Fruit fly (Drosophila melanogaster) whole organism: ENCODE data around the gene CG42822.

Experiments used
- CG8478 ChIP-seq: fragments of >200 bp; optimal IDR thresholded peaks from 2 replicates; lab custom pipeline; 2018; ENCODE audit warnings: inconsistent platforms
- Dll ChIP-seq: fragments of >200 bp; optimal IDR thresholded peaks from 2 replicates; lab custom pipeline; 2017
- EcR ChIP-seq, 2 experiments: fragments of >200 bp; optimal IDR thresholded peaks; 2 replicates each; lab custom pipeline; 2017; ENCODE audit warnings: missing biosample characterization in 2 of 2, missing genetic modification characterization in 2 of 2, missing genetic modification reagents in 2 of 2
- pan ChIP-seq: fragments of >200 bp; optimal IDR thresholded peaks from 2 replicates; lab custom pipeline; 2017
- psq ChIP-seq: fragments of >200 bp; optimal IDR thresholded peaks from 2 replicates; lab custom pipeline; 2017
- usp ChIP-seq: fragments of >200 bp; optimal IDR thresholded peaks from 2 replicates; lab custom pipeline; 2017; ENCODE audit warnings: missing biosample characterization, missing genetic modification characterization, mixed read lengths

CG42822 gene

DNA sequence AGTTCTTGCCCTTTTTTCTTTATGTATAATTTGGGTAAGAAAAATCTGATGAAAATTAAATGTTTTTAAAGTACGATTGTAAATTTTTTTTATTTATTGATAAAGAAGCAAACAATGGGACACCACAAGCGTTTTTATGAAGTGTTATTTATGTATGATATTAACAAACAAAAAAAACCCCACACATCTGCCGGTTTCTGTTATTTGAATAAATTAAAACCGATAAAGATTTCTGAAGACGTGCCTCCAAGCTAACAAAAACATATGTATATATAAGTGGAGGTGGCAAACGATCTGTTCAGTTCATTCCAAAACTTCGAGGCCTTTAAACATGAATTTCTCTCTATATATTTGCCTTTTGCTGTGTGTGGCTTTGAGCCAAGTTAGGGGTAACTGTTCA, at the start of gene CG42822:
CG42822 (plus strand) TSS at position 301 of the 400 bp plus-strand sequence.
- no peak for TF ChIP-seq CG8478
- no peak for TF ChIP-seq usp (GFP tag; lab: Kevin White, UChicago)

DNA sequence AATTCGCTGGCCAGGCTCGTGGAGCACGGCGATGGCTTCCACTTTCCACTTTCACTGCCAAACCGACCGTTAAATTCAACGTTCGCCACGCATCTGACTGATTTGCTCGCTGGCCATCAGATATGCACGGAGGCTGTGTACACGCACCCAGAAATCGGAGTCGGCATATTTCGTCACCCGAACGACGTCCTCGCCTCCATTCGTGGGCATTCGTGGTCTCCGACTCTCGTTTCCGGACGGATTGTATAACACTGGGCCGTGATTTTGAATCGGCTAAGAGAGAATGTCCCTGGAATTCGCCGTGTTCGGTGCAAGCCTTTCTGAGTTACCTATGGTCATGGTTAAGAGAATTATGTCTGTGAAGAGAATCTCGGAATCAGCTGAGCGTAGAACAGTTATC, 47.7 kb upstream of the CG42822 start, which contains the start of gene beat-IIa:
beat-IIa (minus strand) TSS at position 97 of the 400 bp plus-strand sequence.
- TF ChIP-seq Dll (lab: Kevin White, UChicago) = no peak
- no peak for TF ChIP-seq usp (GFP tag; lab: Kevin White, UChicago)
- TF ChIP-seq CG8478 = no peak
- no peak for TF ChIP-seq pan
- TF ChIP-seq EcR (GFP tag; optimal IDR thresholded peaks at IDR 0.05; lab: Kevin White, UChicago) = no peak
- no peak for TF ChIP-seq psq (lab: Kevin White, UChicago)

DNA sequence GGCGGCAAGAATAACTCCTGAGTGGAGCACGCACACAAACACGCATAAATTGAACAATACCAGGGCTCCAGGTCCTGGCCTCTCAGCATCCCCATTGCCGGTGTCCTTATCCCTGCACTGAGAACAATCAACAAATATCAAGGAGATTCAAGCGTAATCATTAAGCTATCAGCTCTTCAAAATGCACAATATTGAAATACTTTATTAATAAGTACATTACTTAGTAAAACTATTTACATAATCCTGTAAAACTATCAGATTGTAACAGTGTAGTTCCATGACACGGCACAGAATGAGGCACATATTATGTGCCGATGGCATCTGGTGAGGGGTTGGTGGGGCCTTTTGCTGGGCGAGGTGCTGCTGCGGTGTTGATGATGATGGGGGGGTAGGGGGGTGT, 42.6 kb upstream of the CG42822 start:
- no peak for TF ChIP-seq Dll (lab: Kevin White, UChicago)
- TF ChIP-seq CG8478 = no peak
- no peak for TF ChIP-seq EcR (GFP tag; optimal IDR thresholded peaks at IDR 0.05; lab: Kevin White, UChicago)
- no peak for TF ChIP-seq usp (GFP tag; lab: Kevin White, UChicago)
- no peak for TF ChIP-seq psq (lab: Kevin White, UChicago)
- TF ChIP-seq pan = no peak

DNA sequence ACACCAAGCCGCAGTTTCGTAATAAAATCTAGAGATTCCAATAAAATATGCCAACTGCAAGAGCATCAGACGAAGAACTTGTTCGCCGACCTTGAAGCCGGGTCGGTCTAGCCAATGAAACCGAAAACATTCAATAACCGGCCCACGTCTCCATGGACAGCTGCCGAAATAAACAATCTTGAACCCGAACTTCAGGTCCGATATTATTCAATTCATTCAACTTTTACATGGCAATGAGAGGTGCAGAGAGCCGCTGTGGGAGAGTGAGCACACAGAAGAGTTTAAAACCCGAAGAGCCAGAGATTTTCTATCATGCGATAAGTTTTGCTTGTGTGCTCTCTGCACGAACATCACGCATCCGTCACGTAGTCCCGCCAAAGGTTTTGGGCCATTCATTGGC, 36.2 kb upstream of the CG42822 start:
- TF ChIP-seq psq (lab: Kevin White, UChicago) (no peak), EcR (GFP tag; optimal IDR thresholded peaks at IDR 0.05; lab: Kevin White, UChicago) (peak in 1 of 2 experiments; percentile 38), pan (no peak)

DNA sequence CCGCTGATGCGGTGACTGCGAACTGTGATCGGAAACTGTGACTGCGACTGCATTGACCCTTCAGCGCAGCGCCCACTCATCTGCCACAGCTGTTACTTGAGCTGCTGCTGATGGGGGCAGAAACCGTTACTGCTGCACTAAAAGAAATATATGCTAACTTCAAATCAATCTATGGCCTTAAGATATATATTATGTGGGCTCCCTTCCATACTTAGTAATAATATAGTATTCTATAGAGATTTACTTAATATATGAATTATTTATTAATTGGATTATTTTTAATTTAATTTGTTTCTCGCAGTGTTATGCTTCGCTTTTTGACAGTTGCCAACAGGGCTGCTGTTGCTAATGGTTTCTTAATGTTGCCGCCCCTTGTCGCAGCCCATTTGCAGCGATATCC, 34.6 kb upstream of the CG42822 start:
- no peak for TF ChIP-seq Dll (lab: Kevin White, UChicago)
- TF ChIP-seq CG8478 = no peak
- TF ChIP-seq psq (lab: Kevin White, UChicago) = no peak
- TF ChIP-seq EcR (GFP tag; optimal IDR thresholded peaks at IDR 0.05; lab: Kevin White, UChicago) = no peak
- TF ChIP-seq pan = no peak
- TF ChIP-seq usp (GFP tag; lab: Kevin White, UChicago) = no peak

DNA sequence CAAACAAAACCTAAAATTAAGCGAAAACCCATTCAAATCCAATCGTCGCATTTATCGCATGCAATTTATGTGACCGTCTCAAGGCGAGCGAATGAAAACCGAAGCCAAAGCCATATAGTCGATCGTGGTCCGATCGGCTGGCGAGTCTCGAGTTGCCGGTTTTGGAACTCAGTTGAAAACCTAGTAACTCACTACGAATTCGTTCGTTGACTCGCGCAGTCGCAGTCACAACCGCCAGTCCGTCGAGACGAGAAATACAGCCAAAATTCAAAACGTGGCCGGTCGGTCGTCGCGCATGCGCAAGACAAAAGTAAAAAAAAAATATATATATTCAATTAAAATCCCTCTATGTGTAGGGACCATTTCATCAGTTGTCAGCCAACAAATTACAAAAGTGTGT, 34.0 kb upstream of the CG42822 start, which contains the start of gene lute:
lute (plus strand) TSS at position 203 of the 400 bp plus-strand sequence.
- no peak for TF ChIP-seq psq (lab: Kevin White, UChicago)
- no peak for TF ChIP-seq Dll (lab: Kevin White, UChicago)
- no peak for TF ChIP-seq CG8478
- TF ChIP-seq EcR (GFP tag; optimal IDR thresholded peaks at IDR 0.05; lab: Kevin White, UChicago) = no peak
- TF ChIP-seq usp (GFP tag; lab: Kevin White, UChicago) = no peak
- TF ChIP-seq pan = no peak

DNA sequence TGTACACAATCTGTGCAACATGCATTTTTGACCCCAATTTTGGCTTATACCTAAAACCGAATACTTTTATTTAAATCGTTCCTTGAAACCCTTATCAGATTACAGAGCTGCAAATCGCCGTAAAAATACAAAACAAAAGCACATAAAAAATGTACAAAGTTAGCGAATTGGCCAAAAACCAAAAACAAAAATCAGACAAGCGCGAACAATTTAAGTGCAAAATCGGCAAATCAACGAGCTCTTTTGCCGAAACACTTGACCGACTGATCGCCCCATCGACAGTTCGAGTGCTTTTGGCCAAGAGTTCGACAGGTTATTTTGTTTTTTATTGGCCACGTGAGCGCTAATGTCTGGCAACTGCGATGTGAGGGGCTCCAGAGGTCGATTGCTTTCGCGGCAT, 31.8 kb upstream of the CG42822 start:
- TF ChIP-seq Dll (lab: Kevin White, UChicago) = no peak
- TF ChIP-seq psq (lab: Kevin White, UChicago) = no peak
- TF ChIP-seq EcR (GFP tag; optimal IDR thresholded peaks at IDR 0.05; lab: Kevin White, UChicago) = no peak
- TF ChIP-seq pan = no peak
- no peak for TF ChIP-seq usp (GFP tag; lab: Kevin White, UChicago)
- TF ChIP-seq CG8478 = no peak

DNA sequence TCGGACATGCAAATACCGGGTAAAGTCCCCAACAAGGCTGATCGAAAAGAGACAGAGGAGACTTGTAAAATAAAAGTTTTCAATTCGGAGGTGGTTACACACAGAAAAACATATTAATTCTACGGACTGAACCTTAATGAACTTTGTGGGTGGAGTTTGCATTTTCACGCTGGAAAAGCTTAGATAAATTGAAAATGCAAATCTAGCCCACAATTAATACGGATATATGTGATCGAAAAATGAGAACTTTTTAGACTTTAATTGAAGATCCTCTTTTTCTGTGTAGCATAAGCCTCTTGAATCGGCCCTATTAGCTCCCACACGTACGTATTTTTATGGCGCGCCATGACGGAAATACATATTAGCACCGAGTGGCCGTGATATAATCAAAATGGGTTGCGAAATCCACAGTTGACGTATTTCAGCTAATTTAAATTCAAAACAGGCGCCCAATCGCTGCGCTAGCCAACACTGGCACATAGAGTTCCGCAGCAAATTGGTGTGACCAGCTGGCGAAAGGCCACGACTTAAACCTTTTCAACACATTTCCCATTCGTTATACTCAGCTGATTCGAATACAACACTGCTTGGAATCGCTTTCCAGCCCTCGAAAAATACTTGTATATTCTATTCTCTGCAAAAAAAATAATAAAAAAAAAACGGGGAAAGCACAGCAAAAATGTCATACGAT, 28.2 kb upstream of the CG42822 start:
- TF ChIP-seq pan (no peak), usp (GFP tag; lab: Kevin White, UChicago) (no peak), Dll (lab: Kevin White, UChicago) (no peak), CG8478 (no peak), psq (lab: Kevin White, UChicago) (no peak)

DNA sequence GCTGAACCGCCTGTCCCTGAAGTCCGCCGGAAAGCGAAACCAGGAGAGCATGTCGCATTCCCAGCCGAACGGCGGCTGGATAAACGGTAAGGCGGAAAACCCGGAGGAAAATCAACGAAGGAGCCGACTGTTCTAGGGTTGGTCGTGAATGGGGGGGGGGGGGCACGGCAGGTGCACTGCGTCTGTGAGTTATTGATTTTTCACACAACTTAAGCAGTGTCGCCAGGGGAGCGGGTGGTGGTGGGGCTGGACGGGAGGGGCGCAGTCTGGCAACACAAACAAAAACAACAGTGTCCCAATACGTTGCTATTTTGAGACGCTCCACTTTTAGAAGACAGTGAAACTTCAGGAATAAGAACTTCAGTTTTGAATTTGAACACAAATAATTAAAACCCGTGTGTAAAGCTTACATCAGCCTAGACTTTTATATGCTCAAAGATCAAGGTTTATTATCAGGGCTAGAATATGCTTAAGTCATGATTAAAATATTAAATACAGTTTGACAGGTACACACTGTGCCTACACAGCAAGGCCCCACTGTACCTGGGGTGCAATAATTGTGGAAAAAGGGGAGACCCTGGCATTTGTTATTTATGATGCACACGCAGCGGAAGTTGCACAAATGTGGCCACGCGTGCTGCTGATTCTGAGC, 27.4 kb upstream of the CG42822 start:
- TF ChIP-seq usp (GFP tag; lab: Kevin White, UChicago) (no peak), EcR (GFP tag; optimal IDR thresholded peaks at IDR 0.05; lab: Kevin White, UChicago) (no peak), pan (no peak), Dll (lab: Kevin White, UChicago) (no peak), CG8478 (no peak), psq (lab: Kevin White, UChicago) (no peak)

DNA sequence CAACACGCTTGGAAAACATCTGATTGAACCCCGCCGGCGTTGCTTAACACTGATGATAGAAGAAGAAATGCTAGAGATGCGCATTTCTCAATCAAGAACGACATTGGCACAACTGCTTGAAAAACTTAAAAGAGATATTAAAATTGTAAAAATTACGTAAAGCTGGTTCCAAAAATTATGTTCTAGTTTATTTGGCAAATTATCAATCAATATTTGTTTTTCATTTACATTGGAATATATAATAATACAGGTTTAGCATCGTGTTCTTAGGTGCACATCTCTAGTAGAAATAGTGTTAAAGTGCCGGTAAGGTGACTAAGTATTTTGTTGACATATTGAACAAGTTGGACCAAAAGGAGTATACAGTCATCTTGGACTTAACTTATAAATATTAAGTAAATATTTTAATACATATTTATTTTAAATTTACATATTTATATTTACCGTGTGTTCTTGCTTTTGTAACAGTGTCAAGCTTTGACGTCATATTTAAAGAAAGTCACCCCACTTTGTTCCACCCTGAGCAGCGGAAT, 22.3 kb upstream of the CG42822 start, which contains the start of the genes Brf and sds22:
Brf (minus strand) TSS at position 25 of the 533 bp plus-strand sequence.
sds22 (plus strand) TSS at position 282 of the 533 bp plus-strand sequence.
- TF ChIP-seq EcR (GFP tag; optimal IDR thresholded peaks at IDR 0.05; lab: Kevin White, UChicago) = no peak
- TF ChIP-seq CG8478 = no peak
- no peak for TF ChIP-seq Dll (lab: Kevin White, UChicago)
- no peak for TF ChIP-seq psq (lab: Kevin White, UChicago)
- no peak for TF ChIP-seq pan

DNA sequence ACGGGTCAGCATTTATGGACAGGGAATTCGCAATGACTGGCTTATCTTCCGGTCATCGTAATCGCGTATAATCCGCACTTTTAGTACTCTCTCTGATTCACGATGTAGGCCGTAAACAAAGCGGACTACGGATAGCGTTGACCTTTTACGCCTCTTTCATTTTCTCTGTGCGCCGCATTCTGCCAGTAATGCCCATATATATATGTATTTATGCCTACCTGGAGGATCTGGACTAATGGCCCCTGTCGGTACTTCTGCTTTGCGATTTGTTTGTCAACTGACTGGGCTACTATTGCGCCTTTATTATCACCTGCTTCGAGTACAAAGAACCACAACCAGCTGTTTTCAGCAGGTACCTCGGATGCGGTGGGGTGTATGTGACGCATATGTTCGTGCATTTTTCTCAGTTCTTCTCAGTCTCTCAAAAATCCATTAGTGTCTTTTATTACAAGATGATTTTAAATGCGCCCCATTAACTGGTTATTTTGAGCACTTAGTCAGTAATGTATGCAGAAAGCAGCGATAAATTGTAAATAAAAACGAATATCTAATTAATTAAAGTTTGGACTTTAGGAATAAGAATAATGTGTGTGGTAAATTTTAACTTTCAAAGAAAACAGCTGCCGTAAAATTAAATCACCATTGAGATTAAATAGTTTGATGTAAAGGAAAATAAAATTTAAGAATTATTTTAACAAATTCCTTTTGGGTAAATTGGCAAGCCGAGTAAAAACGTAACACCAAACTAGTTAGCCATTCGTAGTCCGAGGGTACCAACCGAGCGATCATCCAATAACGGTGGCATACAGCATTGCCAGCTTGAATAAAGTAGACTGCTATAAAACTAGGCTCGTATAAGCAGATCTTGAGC, 19.1 kb upstream of the CG42822 start, which contains the start of gene CREG:
CREG (minus strand) TSS at position 323 of the 871 bp plus-strand sequence.
- TF ChIP-seq usp (GFP tag; lab: Kevin White, UChicago) (no peak), Dll (lab: Kevin White, UChicago) (no peak), EcR (GFP tag; optimal IDR thresholded peaks at IDR 0.05; lab: Kevin White, UChicago) (no peak), psq (lab: Kevin White, UChicago) (no peak), pan (peak; percentile 93), CG8478 (no peak)
